Worm (Caenorhabditis elegans) whole organism, mixed stage, embryonic: ENCODE results near the gene pgm-2.

ENCODE experiments used
- bed-3 ChIP-seq: fragments of 200-800 bp; sonication (Bioruptor generic); optimal IDR thresholded peaks from 3 replicates; lab custom pipeline; 2018; ENCODE audit warnings: mild to moderate bottlenecking, missing genetic modification characterization, moderate library complexity, missing compliant biosample characterization
- blmp-1 ChIP-seq: fragments of 150-350 bp; optimal IDR thresholded peaks from 2 replicates; lab custom pipeline; 2014; ENCODE audit warnings: missing biosample characterization, missing genetic modification characterization
- ceh-39 ChIP-seq: fragments of 150-350 bp; optimal IDR thresholded peaks from 2 replicates; lab custom pipeline; 2014; ENCODE audit warnings: missing biosample characterization, missing genetic modification characterization
- ces-1 ChIP-seq: fragments of 150-350 bp; optimal IDR thresholded peaks from 2 replicates; lab custom pipeline; 2014; ENCODE audit warnings: missing biosample characterization, missing genetic modification reagents, missing genetic modification characterization
- flh-1 ChIP-seq: fragments of 200-800 bp; sonication (Bioruptor generic); optimal IDR thresholded peaks from 2 replicates; lab custom pipeline; 2018; ENCODE audit warnings: mild to moderate bottlenecking, missing genetic modification characterization, moderate library complexity, missing compliant biosample characterization
- lsy-2 ChIP-seq: fragments of 150-350 bp; optimal IDR thresholded peaks from 2 replicates; lab custom pipeline; 2014; ENCODE audit warnings: missing biosample characterization, missing genetic modification characterization
- mep-1 ChIP-seq: fragments of 150-350 bp; optimal IDR thresholded peaks from 2 replicates; lab custom pipeline; 2017; ENCODE audit warnings: missing biosample characterization, missing genetic modification reagents, missing genetic modification characterization, inconsistent platforms
- nhr-12 ChIP-seq: fragments of 150-350 bp; optimal IDR thresholded peaks from 2 replicates; lab custom pipeline; 2014; ENCODE audit warnings: missing biosample characterization, missing genetic modification characterization
- nhr-237 ChIP-seq: fragments of 150-350 bp; optimal IDR thresholded peaks from 2 replicates; lab custom pipeline; 2014; ENCODE audit warnings: missing biosample characterization, missing genetic modification characterization
- nhr-28 ChIP-seq: fragments of 150-350 bp; optimal IDR thresholded peaks from 2 replicates; lab custom pipeline; 2014; ENCODE audit warnings: missing biosample characterization, missing genetic modification characterization
- pha-4 ChIP-seq: fragments of 150-350 bp; optimal IDR thresholded peaks from 2 replicates; lab custom pipeline; 2018; ENCODE audit warnings: missing biosample characterization, missing genetic modification reagents, missing genetic modification characterization
- unc-120 ChIP-seq: sonication (generic microtip); optimal IDR thresholded peaks from 2 replicates; lab custom pipeline; 2017; ENCODE audit warnings: missing genetic modification characterization, missing compliant biosample characterization; ENCODE audit not compliant: poor library complexity, severe bottlenecking
- unc-62 ChIP-seq: fragments of 150-350 bp; optimal IDR thresholded peaks from 2 replicates; lab custom pipeline; 2014; ENCODE audit warnings: missing biosample characterization, missing genetic modification reagents, missing genetic modification characterization
- ztf-11 ChIP-seq: fragments of 150-350 bp; optimal IDR thresholded peaks from 2 replicates; lab custom pipeline; 2014; ENCODE audit warnings: missing biosample characterization, missing genetic modification characterization

- TF ChIP-seq ztf-11: no peak
- TF ChIP-seq mep-1 (tag; lab: Kevin White, UChicago): no peak
- TF ChIP-seq ces-1: no peak
- TF ChIP-seq lsy-2: no peak
- TF ChIP-seq unc-120 (tag; lab: Kevin White, UChicago): no peak
- TF ChIP-seq unc-62 (GFP tag; lab: Kevin White, UChicago): no peak
- no peak for TF ChIP-seq blmp-1 (tag; lab: Kevin White, UChicago)
- no peak for TF ChIP-seq flh-1 (GFP tag; lab: Kevin White, UChicago)
- no peak for TF ChIP-seq ceh-39 (tag; lab: Kevin White, UChicago)
- TF ChIP-seq bed-3 (GFP tag; lab: Kevin White, UChicago): no peak
- TF ChIP-seq nhr-28 (tag; lab: Kevin White, UChicago): no peak
- no peak for TF ChIP-seq pha-4 (tag; lab: Kevin White, UChicago)
- TF ChIP-seq nhr-237 (tag; lab: Kevin White, UChicago): no peak
- TF ChIP-seq nhr-12 (tag; lab: Kevin White, UChicago): no peak
Measured at ce11 chrIII:13272788-13273187, 26.4 kb upstream of the pgm-2 start.
